Fruit fly (Drosophila melanogaster) whole organism, embryonic: ENCODE measurements around the gene CG43954.

Source experiments
- Abd-B ChIP-seq: fragments of 200-800 bp; sonication (Bioruptor generic); optimal IDR thresholded peaks from 2 replicates; lab custom pipeline; 2018; ENCODE audit warnings: missing biosample characterization, mild to moderate bottlenecking, missing genetic modification characterization, moderate library complexity
- Asciz ChIP-seq: fragments of 200-800 bp; sonication (Bioruptor generic); optimal IDR thresholded peaks from 2 replicates; lab custom pipeline; 2017; ENCODE audit warnings: missing biosample characterization, mild to moderate bottlenecking, missing genetic modification characterization, missing genetic modification reagents
- Atf6 ChIP-seq: fragments of 200-800 bp; sonication (Bioruptor generic); IDR thresholded peaks from 2 replicates; pipeline ENCODE4 v1.3.6; 2022; ENCODE audit warnings: missing biosample characterization, missing genetic modification characterization
- B-H2 ChIP-seq: fragments of 200-800 bp; sonication (Bioruptor generic); optimal IDR thresholded peaks from 2 replicates; lab custom pipeline; 2018; ENCODE audit warnings: missing biosample characterization, mild to moderate bottlenecking, missing genetic modification characterization
- BtbVII ChIP-seq: fragments of 200-800 bp; sonication (Bioruptor generic); optimal IDR thresholded peaks from 3 replicates; lab custom pipeline; 2017; ENCODE audit warnings: missing biosample characterization, mild to moderate bottlenecking, missing genetic modification characterization
- CG10209 ChIP-seq: fragments of 200-800 bp; sonication (Bioruptor generic); optimal IDR thresholded peaks from 3 replicates; lab custom pipeline; 2017; ENCODE audit warnings: missing biosample characterization, mild to moderate bottlenecking, missing genetic modification characterization, missing genetic modification reagents
- CG10979 ChIP-seq: fragments of 200-800 bp; sonication (Bioruptor generic); optimal IDR thresholded peaks from 2 replicates; lab custom pipeline; 2018; ENCODE audit warnings: missing biosample characterization, mild to moderate bottlenecking, missing genetic modification characterization, moderate library complexity
- CG13296 ChIP-seq: fragments of 200-800 bp; sonication (Bioruptor generic); optimal IDR thresholded peaks from 3 replicates; lab custom pipeline; 2018; ENCODE audit warnings: missing biosample characterization, mild to moderate bottlenecking, missing genetic modification characterization
- CG15011 ChIP-seq: fragments of 200-800 bp; sonication (Bioruptor generic); optimal IDR thresholded peaks from 3 replicates; lab custom pipeline; 2018; ENCODE audit warnings: missing biosample characterization, mild to moderate bottlenecking, missing genetic modification characterization
- CG17359 ChIP-seq: fragments of 200-800 bp; sonication (Bioruptor generic); optimal IDR thresholded peaks from 3 replicates; lab custom pipeline; 2018; ENCODE audit warnings: missing biosample characterization, mild to moderate bottlenecking, missing genetic modification characterization, moderate library complexity
- CG17361 ChIP-seq: fragments of 200-800 bp; sonication (Bioruptor generic); IDR thresholded peaks from 3 replicates; pipeline ENCODE4 v1.3.6; 2022; ENCODE audit warnings: missing biosample characterization, missing genetic modification characterization
- CG17385 ChIP-seq: fragments of 200-800 bp; sonication (Bioruptor generic); optimal IDR thresholded peaks from 3 replicates; lab custom pipeline; 2018; ENCODE audit warnings: missing biosample characterization, mild to moderate bottlenecking, missing genetic modification characterization
- CG17568 ChIP-seq: fragments of 200-800 bp; sonication (Bioruptor generic); optimal IDR thresholded peaks from 2 replicates; lab custom pipeline; 2018; ENCODE audit warnings: missing biosample characterization, mild to moderate bottlenecking, missing genetic modification characterization, moderate library complexity
- CG18619 ChIP-seq: fragments of 200-800 bp; sonication (Bioruptor generic); optimal IDR thresholded peaks from 3 replicates; lab custom pipeline; 2017; ENCODE audit warnings: missing biosample characterization, mild to moderate bottlenecking, missing genetic modification characterization
- CG2199 ChIP-seq: fragments of 200-800 bp; sonication (Bioruptor generic); IDR thresholded peaks from 3 replicates; pipeline ENCODE4 v1.3.6; 2022; ENCODE audit warnings: missing biosample characterization, missing genetic modification characterization
- CG2678 ChIP-seq: fragments of 200-800 bp; sonication (Bioruptor generic); optimal IDR thresholded peaks from 3 replicates; lab custom pipeline; 2019; ENCODE audit warnings: missing biosample characterization, mild to moderate bottlenecking, missing genetic modification characterization, moderate library complexity
- CG30403 ChIP-seq: fragments of 200-800 bp; sonication (Bioruptor generic); optimal IDR thresholded peaks from 3 replicates; lab custom pipeline; 2016; ENCODE audit warnings: missing biosample characterization, missing genetic modification characterization
- CG3281 ChIP-seq: fragments of 200-800 bp; sonication (Bioruptor generic); optimal IDR thresholded peaks from 3 replicates; lab custom pipeline; 2017; ENCODE audit warnings: missing biosample characterization, mild to moderate bottlenecking, missing genetic modification characterization
- CG7839 ChIP-seq: fragments of 200-800 bp; sonication (Bioruptor generic); optimal IDR thresholded peaks from 3 replicates; lab custom pipeline; 2018; ENCODE audit warnings: missing biosample characterization, mild to moderate bottlenecking, missing genetic modification characterization, moderate library complexity
- CG9727 ChIP-seq: fragments of 200-800 bp; sonication (Bioruptor generic); optimal IDR thresholded peaks from 3 replicates; lab custom pipeline; 2017; ENCODE audit warnings: missing biosample characterization, mild to moderate bottlenecking, missing genetic modification characterization
- Eip74EF ChIP-seq, 2 experiments: fragments of 200-800 bp in 1 of 2; fragments of >200 bp in 1 of 2; sonication (Bioruptor generic) in 1 of 2; optimal IDR thresholded peaks; 2 replicates each; lab custom pipeline; 2017 to 2019; ENCODE audit warnings: missing biosample characterization in 2 of 2, missing genetic modification characterization in 2 of 2, mild to moderate bottlenecking in 1 of 2, moderate library complexity in 1 of 2
- Hand ChIP-seq: fragments of 200-800 bp; sonication (Bioruptor generic); optimal IDR thresholded peaks from 2 replicates; lab custom pipeline; 2017; ENCODE audit warnings: mild to moderate bottlenecking, missing biosample characterization, missing genetic modification reagents, missing genetic modification characterization
- Hmr ChIP-seq: fragments of 200-800 bp; sonication (Bioruptor generic); optimal IDR thresholded peaks from 3 replicates; lab custom pipeline; 2017; ENCODE audit warnings: mild to moderate bottlenecking, missing biosample characterization, missing genetic modification reagents, missing genetic modification characterization
- Med ChIP-seq: fragments of 200-800 bp; sonication (Bioruptor generic); peaks from one replicate; lab custom pipeline; 2016; ENCODE audit warnings: missing biosample characterization, missing genetic modification characterization, mild to moderate bottlenecking, inconsistent platforms, moderate library complexity
- NfI ChIP-seq: fragments of 200-800 bp; sonication (Bioruptor generic); optimal IDR thresholded peaks from 3 replicates; lab custom pipeline; 2018; ENCODE audit warnings: missing biosample characterization, mild to moderate bottlenecking, missing genetic modification characterization, moderate library complexity
- PHDP ChIP-seq: fragments of 200-800 bp; sonication (Bioruptor generic); optimal IDR thresholded peaks from 3 replicates; lab custom pipeline; 2018; ENCODE audit warnings: missing biosample characterization, mild to moderate bottlenecking, missing genetic modification characterization, moderate library complexity
- Ptx1 ChIP-seq: fragments of 200-800 bp; sonication (Bioruptor generic); IDR thresholded peaks from 2 replicates; pipeline ENCODE4 v1.3.6; 2022; ENCODE audit warnings: missing biosample characterization, missing genetic modification characterization
- Sox102F ChIP-seq: fragments of 200-800 bp; sonication (Bioruptor generic); optimal IDR thresholded peaks from 2 replicates; lab custom pipeline; 2018; ENCODE audit warnings: missing biosample characterization, mild to moderate bottlenecking, missing genetic modification characterization, moderate library complexity
- bab2 ChIP-seq: fragments of 200-800 bp; sonication (Bioruptor generic); optimal IDR thresholded peaks from 2 replicates; lab custom pipeline; 2016; ENCODE audit warnings: missing biosample characterization, missing genetic modification characterization
- br ChIP-seq: fragments of >200 bp; optimal IDR thresholded peaks from 2 replicates; lab custom pipeline; 2017
- bsh ChIP-seq, 2 experiments: fragments of 200-800 bp; sonication (Bioruptor generic); optimal IDR thresholded peaks; 2 replicates each; lab custom pipeline; 2017 to 2018; ENCODE audit warnings: mild to moderate bottlenecking in 2 of 2, missing biosample characterization in 2 of 2, missing genetic modification characterization in 2 of 2, moderate library complexity in 1 of 2
- cwo ChIP-seq: fragments of 200-800 bp; sonication (Bioruptor generic); optimal IDR thresholded peaks from 3 replicates; lab custom pipeline; 2017; ENCODE audit warnings: missing biosample characterization, missing genetic modification characterization, mild to moderate bottlenecking, moderate library complexity, missing genetic modification reagents
- dmrt99B ChIP-seq: fragments of 200-800 bp; sonication (Bioruptor generic); optimal IDR thresholded peaks from 2 replicates; lab custom pipeline; 2018; ENCODE audit warnings: missing biosample characterization, mild to moderate bottlenecking, missing genetic modification characterization, moderate library complexity
- dpn ChIP-seq, 2 experiments: fragments of 200-800 bp; sonication (Bioruptor generic); optimal IDR thresholded peaks; 3 replicates each; lab custom pipeline; 2016; ENCODE audit warnings: missing biosample characterization in 2 of 2, missing genetic modification characterization in 2 of 2
- dysf ChIP-seq: fragments of 200-800 bp; sonication (Bioruptor generic); IDR thresholded peaks from 3 replicates; pipeline ENCODE4 v1.3.6; 2022; ENCODE audit warnings: missing biosample characterization, missing genetic modification characterization
- esg ChIP-seq: fragments of 200-800 bp; sonication (Bioruptor generic); conservative IDR thresholded peaks from 2 replicates; pipeline ENCODE4 v1.3.6; 2022; ENCODE audit warnings: missing biosample characterization, missing genetic modification characterization
- exex ChIP-seq: fragments of 200-800 bp; sonication (Bioruptor generic); optimal IDR thresholded peaks from 4 replicates; lab custom pipeline; 2018; ENCODE audit warnings: missing biosample characterization, mild to moderate bottlenecking, missing genetic modification characterization, moderate library complexity
- ind ChIP-seq: fragments of 200-800 bp; sonication (Bioruptor generic); optimal IDR thresholded peaks from 3 replicates; lab custom pipeline; 2016; ENCODE audit warnings: missing biosample characterization, missing genetic modification characterization
- jing ChIP-seq: fragments of 200-800 bp; sonication (Bioruptor generic); optimal IDR thresholded peaks from 2 replicates; lab custom pipeline; 2018; ENCODE audit warnings: missing biosample characterization, mild to moderate bottlenecking, missing genetic modification characterization
- lilli ChIP-seq: fragments of 200-800 bp; sonication (Bioruptor generic); optimal IDR thresholded peaks from 3 replicates; lab custom pipeline; 2016; ENCODE audit warnings: missing biosample characterization, missing genetic modification characterization
- lola ChIP-seq, 3 experiments: fragments of >200 bp in 2 of 3; fragments of 200-800 bp in 1 of 3; sonication (Bioruptor generic) in 1 of 3; optimal IDR thresholded peaks; 2 replicates each; lab custom pipeline; 2017 to 2019; ENCODE audit warnings: missing biosample characterization in 3 of 3, missing genetic modification characterization in 3 of 3, mild to moderate bottlenecking in 1 of 3, moderate library complexity in 1 of 3
- nmo ChIP-seq: fragments of 200-800 bp; sonication (Bioruptor generic); optimal IDR thresholded peaks from 2 replicates; lab custom pipeline; 2018; ENCODE audit warnings: missing biosample characterization, mild to moderate bottlenecking, missing genetic modification characterization, moderate library complexity
- prd ChIP-seq, 3 experiments: fragments of >200 bp in 2 of 3; fragments of 200-800 bp in 1 of 3; sonication (Bioruptor generic) in 1 of 3; optimal IDR thresholded peaks in 2 of 3; IDR thresholded peaks in 1 of 3; 2 replicates in 2 of 3; 3 replicates in 1 of 3; pipeline versions ENCODE4 v1.3.6 to Lab custom; 2017 to 2022; ENCODE audit warnings: missing biosample characterization in 1 of 3, missing genetic modification characterization in 1 of 3
- ranshi ChIP-seq: fragments of 200-800 bp; sonication (Bioruptor generic); IDR thresholded peaks from 2 replicates; pipeline ENCODE4 v1.3.6; 2022; ENCODE audit warnings: missing biosample characterization, missing genetic modification characterization
- row ChIP-seq: fragments of 200-800 bp; sonication (Bioruptor generic); IDR thresholded peaks from 3 replicates; pipeline ENCODE4 v1.3.6; 2022; ENCODE audit warnings: missing biosample characterization, missing genetic modification characterization
- tio ChIP-seq: fragments of 200-800 bp; sonication (Bioruptor generic); optimal IDR thresholded peaks from 2 replicates; lab custom pipeline; 2017; ENCODE audit warnings: missing biosample characterization, missing genetic modification characterization, inconsistent platforms
- unc-4 ChIP-seq: fragments of 200-800 bp; sonication (Bioruptor generic); IDR thresholded peaks from 2 replicates; pipeline ENCODE4 v1.3.6; 2022; ENCODE audit warnings: missing biosample characterization, missing genetic modification characterization; ENCODE audit not compliant: partially characterized antibody
- unpg ChIP-seq: fragments of 200-800 bp; sonication (Bioruptor generic); optimal IDR thresholded peaks from 3 replicates; lab custom pipeline; 2018; ENCODE audit warnings: missing biosample characterization, mild to moderate bottlenecking, missing genetic modification characterization, moderate library complexity

Gene CG43954

DNA sequence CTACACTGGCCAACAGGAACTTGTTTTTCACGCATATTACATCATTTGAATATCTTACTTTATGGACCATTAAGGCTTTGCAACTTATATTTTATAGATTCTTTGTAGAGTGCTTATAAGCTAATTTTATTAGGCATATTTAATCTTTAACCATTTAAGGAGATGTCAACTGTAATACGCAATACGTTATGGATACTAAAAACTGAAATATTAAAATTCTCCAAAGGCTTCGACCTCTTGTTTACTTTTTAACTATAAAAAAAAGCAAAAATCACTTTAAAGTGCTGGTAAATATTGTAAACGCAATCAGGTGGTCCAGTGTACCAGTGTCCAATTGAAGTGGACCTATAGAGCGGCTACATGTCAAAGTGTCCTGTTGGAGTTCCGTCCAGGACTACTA lies 54.5 kb downstream of the CG43954 start (continued):
- TF ChIP-seq NfI (GFP tag; lab: Kevin White, UChicago) (peak; percentile 2), nmo (GFP tag; lab: Kevin White, UChicago) (peak; percentile 12), Abd-B (peak; percentile 16), Ptx1 (peak; percentile 39; the same call in 1 of the 2 replicates), bsh (GFP tag; optimal IDR thresholded peaks at IDR 0.05; lab: Kevin White, UChicago) (peak in 1 of 2 experiments; percentile 2), CG17568 (GFP tag; lab: Kevin White, UChicago) (no peak), tio (GFP tag; lab: Kevin White, UChicago) (peak; percentile 23), CG13296 (GFP tag; lab: Kevin White, UChicago) (peak; percentile 31), CG17359 (tag; lab: Kevin White, UChicago) (peak; percentile 15), unpg (GFP tag; lab: Kevin White, UChicago) (peak; percentile 21), CG30403 (GFP tag; lab: Kevin White, UChicago) (peak; percentile 32), lola (GFP tag; optimal IDR thresholded peaks at IDR 0.05; lab: Kevin White, UChicago) (peak in 1 of 3 experiments; percentile 6), Hand (GFP tag; lab: Kevin White, UChicago) (peak; percentile 4), CG10979 (tag; lab: Kevin White, UChicago) (peak; percentile 33), br (no peak), ind (peak; percentile 12), lilli (peak; percentile 30), dysf (GFP tag; lab: Robert Waterston, UW) (peak; percentile 43; the same call in 1 of the 3 replicates), CG15011 (GFP tag; lab: Kevin White, UChicago) (peak; percentile 28), CG7839 (tag; lab: Kevin White, UChicago) (peak; percentile 44), Med (GFP tag; lab: Kevin White, UChicago) (peak; percentile 82), Atf6 (GFP tag; lab: Robert Waterston, UW) (no peak), cwo (GFP tag; lab: Kevin White, UChicago) (peak; percentile 50), CG10209 (GFP tag; lab: Kevin White, UChicago) (peak; percentile 17), Hmr (GFP tag; lab: Kevin White, UChicago) (peak; percentile 39), CG17361 (peak; percentile 53; the same call in 2 of the 3 replicates), jing (GFP tag; lab: Kevin White, UChicago) (peak; percentile 7), prd (optimal IDR thresholded peaks at IDR 0.05; lab: Kevin White, UChicago) (no peak), prd (GFP tag; IDR thresholded peaks at IDR 0.05; lab: Robert Waterston, UW) (peak; percentile 48; the same call in 2 of the 3 replicates), Eip74EF (GFP tag; optimal IDR thresholded peaks at IDR 0.05; lab: Kevin White, UChicago) (peak in 1 of 2 experiments; percentile 20), Asciz (GFP tag; lab: Kevin White, UChicago) (peak; percentile 29), B-H2 (no peak), bab2 (GFP tag; lab: Kevin White, UChicago) (peak; percentile 10), ranshi (GFP tag; lab: Robert Waterston, UW) (0 out of 2 replicates have a peak, but pooled peaks have one; percentile 27), CG17385 (peak; percentile 3), PHDP (tag; lab: Kevin White, UChicago) (peak; percentile 18), esg (GFP tag; lab: Robert Waterston, UW) (no peak), Sox102F (GFP tag; lab: Kevin White, UChicago) (peak; percentile 60), dpn (GFP tag; optimal IDR thresholded peaks at IDR 0.05; lab: Kevin White, UChicago) (peak in 1 of 2 experiments; percentile 12), row (GFP tag; lab: Robert Waterston, UW) (peak; percentile 48), exex (tag; lab: Kevin White, UChicago) (peak; percentile 9), CG2678 (tag; lab: Kevin White, UChicago) (peak; percentile 73), CG2199 (no peak), BtbVII (GFP tag; lab: Kevin White, UChicago) (peak; percentile 41), dmrt99B (tag; lab: Kevin White, UChicago) (peak; percentile 58), unc-4 (no peak), CG3281 (GFP tag; lab: Kevin White, UChicago) (peak; percentile 61), CG9727 (peak; percentile 15), CG18619 (peak; percentile 9)
